Fruit fly (Drosophila melanogaster) Kc167 (cell line): ENCODE results near the gene CG43402.

Source experiments
- Myc ChIP-seq: fragments of >200 bp; optimal IDR thresholded peaks from 2 replicates; lab custom pipeline; 2017; ENCODE audit warnings: missing external identifiers
- Sin3A ChIP-seq: fragments of >200 bp; optimal IDR thresholded peaks from 2 replicates; lab custom pipeline; 2018; ENCODE audit warnings: missing external identifiers
- h ChIP-seq: fragments of >200 bp; optimal IDR thresholded peaks from 3 replicates; lab custom pipeline; 2018; ENCODE audit warnings: missing external identifiers
- insv ChIP-seq: fragments of >200 bp; optimal IDR thresholded peaks from 3 replicates; lab custom pipeline; 2018; ENCODE audit warnings: missing external identifiers
- psq ChIP-seq: fragments of >200 bp; optimal IDR thresholded peaks from 2 replicates; lab custom pipeline; 2017; ENCODE audit warnings: missing external identifiers
- ttk ChIP-seq: sonication (Bioruptor generic); optimal IDR thresholded peaks from 2 replicates; lab custom pipeline; 2017; ENCODE audit warnings: missing external identifiers

The CG43402 gene

dm6 chr2L:1442052-1442677, at the start of gene CG43402:
CG43402 (plus strand) TSS chr2L:1442627.
- TF ChIP-seq Sin3A (lab: Kevin White, UChicago) (no peak), Myc (no peak), psq (lab: Kevin White, UChicago) (no peak), ttk (lab: Kevin White, UChicago) (no peak), insv (no peak)

DNA sequence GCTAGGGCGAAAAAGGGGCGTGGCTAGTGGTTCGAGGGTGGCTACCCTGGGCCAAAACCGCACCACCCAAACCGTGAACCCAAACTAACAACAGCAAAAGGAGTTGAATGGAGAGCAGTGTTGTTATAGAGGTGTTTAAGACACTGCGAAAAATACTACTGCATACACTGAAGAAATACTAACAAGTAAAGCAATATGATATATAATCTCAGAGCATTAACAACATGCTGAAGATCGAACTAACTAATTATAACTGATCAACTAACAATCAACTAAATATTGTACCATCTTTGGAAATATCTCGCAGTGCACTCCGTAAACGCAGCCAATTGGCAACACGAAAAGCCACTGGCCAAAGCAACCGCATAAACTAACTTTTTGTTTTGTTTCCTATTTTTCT, 48.8 kb upstream of the CG43402 start:
- TF ChIP-seq psq (lab: Kevin White, UChicago) (no peak), insv (no peak)

dm6 chr2L:1399434-1399833, 43.0 kb upstream of the CG43402 start:
- TF ChIP-seq Myc (no peak), Sin3A (lab: Kevin White, UChicago) (no peak), h (lab: Kevin White, UChicago) (no peak), ttk (lab: Kevin White, UChicago) (no peak), psq (lab: Kevin White, UChicago) (no peak), insv (no peak)

- TF ChIP-seq Sin3A (lab: Kevin White, UChicago), result no peak
- TF ChIP-seq ttk (lab: Kevin White, UChicago), result no peak
- no peak for TF ChIP-seq h (lab: Kevin White, UChicago)
- TF ChIP-seq insv, result no peak
- no peak for TF ChIP-seq Myc
- TF ChIP-seq psq (lab: Kevin White, UChicago), result no peak
These were observed 39.7 kb upstream of the CG43402 start for dm6 chr2L:1402728-1403127.

DNA sequence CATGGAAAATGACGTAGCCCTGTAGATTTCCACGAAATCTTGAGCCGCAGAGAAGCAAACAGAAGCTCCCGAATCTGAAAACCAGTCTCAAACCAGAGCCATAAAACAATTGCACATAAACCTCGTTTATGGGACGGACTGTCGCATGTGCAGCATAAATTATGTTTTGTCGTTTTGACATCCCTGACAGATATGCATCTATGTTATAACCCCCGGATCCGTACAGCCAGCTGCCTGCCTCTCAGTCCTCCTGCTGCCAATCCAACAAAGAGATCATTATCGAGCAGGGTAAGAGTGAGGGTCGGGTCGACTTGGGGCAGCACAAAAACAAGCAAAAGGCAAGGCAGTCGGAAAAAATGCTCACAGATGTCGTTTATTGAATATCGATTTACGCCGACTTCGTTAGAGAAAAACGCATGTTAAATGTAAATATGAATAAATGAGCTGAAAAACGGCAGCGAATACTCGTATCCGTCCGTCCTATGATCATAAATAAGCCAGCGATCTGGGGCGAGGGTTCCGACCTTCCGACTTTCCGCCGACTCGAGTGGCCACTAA, 37.5 kb upstream of the CG43402 start:
- TF ChIP-seq ttk (lab: Kevin White, UChicago) (no peak), Myc (no peak), psq (lab: Kevin White, UChicago) (no peak), Sin3A (lab: Kevin White, UChicago) (no peak), insv (no peak), h (lab: Kevin White, UChicago) (no peak)

DNA sequence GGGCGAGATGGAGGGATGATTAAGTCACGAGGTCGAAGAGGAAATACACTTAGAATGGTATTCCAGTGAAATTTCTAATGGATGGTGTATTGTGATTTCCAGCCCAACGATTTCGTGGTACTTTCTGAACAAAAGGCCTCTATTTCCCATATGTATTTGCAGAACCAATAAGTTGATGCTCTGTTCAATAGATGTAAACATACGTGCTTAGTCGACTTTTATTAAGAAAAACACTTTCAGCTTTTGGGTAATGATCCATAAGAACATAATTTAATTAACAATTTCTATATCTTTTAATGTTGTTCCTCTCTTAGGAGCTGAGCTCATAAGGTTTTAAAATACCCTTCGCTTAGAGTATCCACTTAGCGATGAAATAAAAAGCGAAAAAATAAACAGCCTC, 36.9 kb upstream of the CG43402 start:
- TF ChIP-seq Sin3A (lab: Kevin White, UChicago) (no peak), Myc (no peak), insv (no peak), ttk (lab: Kevin White, UChicago) (no peak), psq (lab: Kevin White, UChicago) (no peak), h (lab: Kevin White, UChicago) (no peak)

dm6 chr2L:1409695-1410094, 32.7 kb upstream of the CG43402 start:
- TF ChIP-seq ttk (lab: Kevin White, UChicago) (no peak), insv (no peak), psq (lab: Kevin White, UChicago) (no peak), Myc (no peak), h (lab: Kevin White, UChicago) (no peak), Sin3A (lab: Kevin White, UChicago) (no peak)

DNA sequence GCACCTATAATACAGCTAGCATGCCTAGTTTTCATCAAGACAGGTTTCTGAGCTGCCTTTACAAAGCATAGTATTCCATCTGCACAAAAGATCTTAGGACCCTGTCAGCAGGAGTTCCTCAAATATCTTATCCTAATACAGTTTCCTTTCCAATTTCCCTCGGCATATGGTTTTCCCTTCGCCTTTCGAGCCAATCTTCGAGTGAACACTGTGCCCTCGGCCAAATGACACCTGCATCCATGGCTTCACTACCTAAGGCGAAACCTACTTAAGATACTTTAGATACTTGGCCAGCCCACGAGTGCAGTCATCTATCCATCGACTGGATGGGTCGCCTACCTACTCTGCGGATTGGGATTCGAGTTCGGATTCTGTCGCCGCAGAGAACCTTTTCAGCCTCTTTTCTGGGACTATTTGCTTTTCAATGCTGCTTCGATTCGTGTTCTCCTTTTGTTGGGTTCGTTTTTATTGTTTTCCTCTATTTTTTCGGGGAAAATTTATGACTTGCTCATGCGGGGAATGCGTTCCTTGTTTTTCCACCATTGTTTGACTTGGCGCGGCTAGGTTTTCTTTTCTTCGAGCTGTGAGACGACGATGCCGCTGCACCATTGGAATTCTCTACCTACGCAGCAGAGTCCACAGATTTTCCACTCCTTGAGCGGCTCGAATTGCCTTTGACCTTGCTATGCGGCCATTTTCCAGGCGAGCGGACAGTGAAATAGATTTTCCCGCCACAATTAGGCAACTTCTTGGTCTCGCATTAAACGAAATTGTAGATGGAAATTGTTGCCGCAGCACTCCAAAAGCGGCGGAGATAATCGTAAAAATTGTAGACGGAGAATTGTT, 31.4 kb upstream of the CG43402 start:
- TF ChIP-seq insv, result no peak
- TF ChIP-seq Myc, result no peak
- no peak for TF ChIP-seq psq (lab: Kevin White, UChicago)
- TF ChIP-seq h (lab: Kevin White, UChicago), result no peak
- TF ChIP-seq ttk (lab: Kevin White, UChicago), result no peak
- no peak for TF ChIP-seq Sin3A (lab: Kevin White, UChicago)

DNA sequence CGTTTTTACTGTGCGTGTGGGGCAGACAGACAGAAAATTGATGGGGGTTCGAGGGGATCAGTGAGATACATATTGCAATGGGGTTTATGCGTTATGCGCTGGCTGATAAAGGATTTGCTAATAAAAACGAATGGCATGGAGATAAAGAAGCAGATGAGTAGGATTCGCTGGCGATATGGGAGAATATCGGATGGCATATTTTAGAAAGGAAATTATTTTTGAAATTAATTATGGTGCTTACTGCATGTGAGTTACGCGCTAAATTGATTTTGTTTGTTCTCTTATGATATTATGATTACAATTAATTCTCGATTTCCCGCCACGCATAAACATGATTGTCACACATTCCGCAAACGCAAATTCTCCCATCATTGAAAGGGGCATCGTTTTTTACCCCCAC, 29.7 kb upstream of the CG43402 start:
- TF ChIP-seq ttk (lab: Kevin White, UChicago) (no peak), psq (lab: Kevin White, UChicago) (no peak), Sin3A (lab: Kevin White, UChicago) (no peak), h (lab: Kevin White, UChicago) (no peak), insv (no peak), Myc (no peak)

DNA sequence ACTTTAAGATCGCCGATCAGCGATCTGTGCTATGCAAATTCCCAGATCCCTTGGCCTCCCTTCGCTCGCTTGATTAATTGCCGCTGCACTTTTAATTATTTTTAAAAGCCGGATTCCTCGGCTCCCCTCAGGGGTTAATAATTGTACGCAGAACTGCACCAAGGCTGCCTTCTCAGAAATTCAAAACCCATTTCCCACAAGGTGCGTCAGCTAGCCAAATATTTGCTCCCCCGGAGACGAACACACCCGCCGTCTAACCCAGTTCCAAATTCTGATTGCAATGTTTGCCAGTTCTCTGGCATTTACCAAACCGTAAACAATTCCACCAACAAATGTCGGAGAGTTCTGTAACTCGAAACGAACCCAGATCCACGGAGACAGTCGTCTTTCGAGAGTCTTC, 28.4 kb upstream of the CG43402 start:
- TF ChIP-seq h (lab: Kevin White, UChicago), result no peak
- TF ChIP-seq Myc, result no peak

- TF ChIP-seq Myc (no peak), h (lab: Kevin White, UChicago) (no peak), Sin3A (lab: Kevin White, UChicago) (no peak), ttk (lab: Kevin White, UChicago) (no peak), psq (lab: Kevin White, UChicago) (no peak), insv (no peak)
These were observed 26.9 kb upstream of the CG43402 start for dm6 chr2L:1415525-1415924.

- TF ChIP-seq insv (no peak), Myc (no peak), Sin3A (lab: Kevin White, UChicago) (no peak), ttk (lab: Kevin White, UChicago) (no peak), psq (lab: Kevin White, UChicago) (no peak), h (lab: Kevin White, UChicago) (no peak)
These were observed 24.2 kb upstream of the CG43402 start for dm6 chr2L:1418129-1418746.
